Fruit fly (Drosophila melanogaster): Measurements from ENCODE around the gene CG42450.
A peak's percentile ranks its signal among the peaks of the same experiment; 100 is the strongest.

CG42450 gene

dm6 chrX:18788143-18788745, 24.9 kb upstream of the CG42450 start, which contains the start of the genes CG6961 and S6KL (continued):
- no peak for TF ChIP-seq ems (GFP tag; optimal IDR thresholded peaks at IDR 0.05)
- no peak for TF ChIP-seq Atf6 (GFP tag; IDR thresholded peaks at IDR 0.05)
- no peak for TF ChIP-seq Abd-B (GFP tag; optimal IDR thresholded peaks at IDR 0.05)
- TF ChIP-seq Bteb2 (GFP tag; optimal IDR thresholded peaks at IDR 0.05) = no peak
- peak; percentile 57 for TF ChIP-seq Dref (GFP tag; IDR thresholded peaks at IDR 0.05)
- no peak for TF ChIP-seq Usf (GFP tag; optimal IDR thresholded peaks at IDR 0.05)
- no peak for TF ChIP-seq CG6683 (GFP tag; optimal IDR thresholded peaks at IDR 0.05)
- peak; percentile 55; the same call in 1 of the 2 replicates for TF ChIP-seq bbx (GFP tag; IDR thresholded peaks at IDR 0.05; ENCODE audit: partially characterized antibody)
- no peak for TF ChIP-seq GATAe (GFP tag; conservative IDR thresholded peaks at IDR 0.05)
- TF ChIP-seq CG10366 (GFP tag; IDR thresholded peaks at IDR 0.05) = no peak
- TF ChIP-seq CG8478 (optimal IDR thresholded peaks at IDR 0.05) = no peak
- peak; percentile 21 for TF ChIP-seq Deaf1 (tag; optimal IDR thresholded peaks at IDR 0.05)
- no peak for TF ChIP-seq Mad (GFP tag; optimal IDR thresholded peaks at IDR 0.05)
- no peak for TF ChIP-seq gro (GFP tag; optimal IDR thresholded peaks at IDR 0.05)
- TF ChIP-seq CG2120 (GFP tag; optimal IDR thresholded peaks at IDR 0.05) = peak; percentile 13
- no peak for TF ChIP-seq slp2 (GFP tag; optimal IDR thresholded peaks at IDR 0.05)
- no peak for TF ChIP-seq CG17912 (GFP tag; optimal IDR thresholded peaks at IDR 0.05)
- TF ChIP-seq usp (GFP tag; optimal IDR thresholded peaks at IDR 0.05) = no peak
- TF ChIP-seq sob (GFP tag; IDR thresholded peaks at IDR 0.05) = no peak
- no peak for TF ChIP-seq TFAM (GFP tag; optimal IDR thresholded peaks at IDR 0.05)
- TF ChIP-seq salm (tag; optimal IDR thresholded peaks at IDR 0.05) = no peak
- TF ChIP-seq CG1647 (GFP tag; optimal IDR thresholded peaks at IDR 0.05) = no peak
- TF ChIP-seq Rfx (GFP tag; IDR thresholded peaks at IDR 0.05) = peak; percentile 14; the same call in 1 of the 2 replicates
- no peak for TF ChIP-seq org-1 (GFP tag; optimal IDR thresholded peaks at IDR 0.05)
- TF ChIP-seq CG12942 (GFP tag; optimal IDR thresholded peaks at IDR 0.05) = no peak
- no peak for TF ChIP-seq D19B (GFP tag; optimal IDR thresholded peaks at IDR 0.05)
- peak; percentile 60 for TF ChIP-seq nmo (GFP tag; optimal IDR thresholded peaks at IDR 0.05)
- no peak for TF ChIP-seq gt (GFP tag; IDR thresholded peaks at IDR 0.05)
- TF ChIP-seq hth (optimal IDR thresholded peaks at IDR 0.05) = no peak
- no peak for TF ChIP-seq CG17359 (tag; optimal IDR thresholded peaks at IDR 0.05)
- TF ChIP-seq Atf-2 (GFP tag; optimal IDR thresholded peaks at IDR 0.05) = no peak
- TF ChIP-seq Hmr (GFP tag; optimal IDR thresholded peaks at IDR 0.05) = peak; percentile 11
- TF ChIP-seq Blimp-1 (GFP tag; optimal IDR thresholded peaks at IDR 0.05) = no peak
- no peak for TF ChIP-seq fu2 (GFP tag; optimal IDR thresholded peaks at IDR 0.05)
- no peak for TF ChIP-seq CG17328 (GFP tag; IDR thresholded peaks at IDR 0.05)
- no peak for TF ChIP-seq ATbp (GFP tag; optimal IDR thresholded peaks at IDR 0.05)
- no peak for TF ChIP-seq dysf (GFP tag; IDR thresholded peaks at IDR 0.05)
- peak; percentile 78 for TF ChIP-seq pzg (GFP tag; optimal IDR thresholded peaks at IDR 0.05)
- no peak for TF ChIP-seq CG1602 (GFP tag; optimal IDR thresholded peaks at IDR 0.05)
- peak; percentile 76 for TF ChIP-seq Lhr (GFP tag; optimal IDR thresholded peaks at IDR 0.05)
- peak; percentile 56 for TF ChIP-seq trem (tag; optimal IDR thresholded peaks at IDR 0.05)
- TF ChIP-seq Xbp1 (GFP tag; optimal IDR thresholded peaks at IDR 0.05) = no peak
- TF ChIP-seq CG32772 (GFP tag; IDR thresholded peaks at IDR 0.05) = no peak
- no peak for TF ChIP-seq Taf1 (GFP tag; IDR thresholded peaks at IDR 0.05)
- no peak for TF ChIP-seq CG14667 (GFP tag; IDR thresholded peaks at IDR 0.05)
- no peak for TF ChIP-seq CG12744 (GFP tag; optimal IDR thresholded peaks at IDR 0.05)
- no peak for TF ChIP-seq CG8924 (tag; optimal IDR thresholded peaks at IDR 0.05)
- TF ChIP-seq Hsf (GFP tag; optimal IDR thresholded peaks at IDR 0.05) = no peak
- no peak for TF ChIP-seq gce (GFP tag; IDR thresholded peaks at IDR 0.05)
- no peak for TF ChIP-seq CG12299 (tag; optimal IDR thresholded peaks at IDR 0.05)
- TF ChIP-seq Lim3 (GFP tag; IDR thresholded peaks at IDR 0.05) = no peak
- 0 out of 3 replicates have a peak, but pooled peaks have one; percentile 44 for TF ChIP-seq CG17361 (GFP tag; IDR thresholded peaks at IDR 0.05)
- no peak for TF ChIP-seq slou (GFP tag; optimal IDR thresholded peaks at IDR 0.05)
